Fruit fly (Drosophila melanogaster): ENCODE data around the gene Gas41.

Gene Gas41

DNA sequence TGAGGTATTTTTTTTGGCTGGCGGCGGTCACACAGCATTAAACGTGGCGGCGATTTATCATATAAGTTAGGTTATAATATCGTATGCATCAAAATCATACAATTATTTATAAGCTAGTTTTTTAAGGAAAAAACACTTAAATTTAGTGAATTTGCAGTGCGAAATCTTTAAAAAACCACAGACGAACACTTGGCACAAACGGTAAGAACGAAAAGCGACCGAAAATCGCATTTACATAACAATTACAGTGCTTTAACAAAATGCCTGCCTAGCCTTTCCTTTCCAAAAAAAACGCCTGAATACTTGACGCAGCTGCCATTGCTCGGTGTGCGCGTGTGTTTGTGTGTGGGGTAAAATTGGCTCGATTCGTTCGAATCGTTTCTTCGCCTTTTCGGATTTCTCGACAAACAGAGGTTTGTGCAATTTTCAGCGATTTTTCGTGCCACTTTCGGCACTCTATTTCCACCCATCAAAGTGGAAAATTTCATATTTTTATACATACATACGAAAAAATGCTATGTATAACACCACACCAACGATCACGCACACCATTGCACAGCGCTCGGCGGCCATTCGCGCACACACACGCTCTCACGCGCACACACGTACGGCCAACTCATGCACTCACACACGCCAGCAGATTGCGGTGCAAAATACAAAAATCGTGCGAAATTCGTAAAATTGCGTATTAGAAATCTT, 29.2 kb downstream of the Gas41 start, which contains the start of gene Hrb27C (continued):
- no peak for TF ChIP-seq CG16863 (GFP tag; optimal IDR thresholded peaks at IDR 0.05)
- no peak for TF ChIP-seq CoRest (tag; optimal IDR thresholded peaks at IDR 0.05)
- TF ChIP-seq H15 (GFP tag; IDR thresholded peaks at IDR 0.05) = no peak
- no peak for TF ChIP-seq gro (GFP tag; optimal IDR thresholded peaks at IDR 0.05)
- TF ChIP-seq CG1024 (GFP tag; IDR thresholded peaks at IDR 0.05) = no peak
- no peak for TF ChIP-seq CG3281 (GFP tag; optimal IDR thresholded peaks at IDR 0.05)
- TF ChIP-seq Lhr (GFP tag; optimal IDR thresholded peaks at IDR 0.05) = no peak
- TF ChIP-seq CG7928 (GFP tag; optimal IDR thresholded peaks at IDR 0.05) = no peak
- no peak for TF ChIP-seq wek (GFP tag; optimal IDR thresholded peaks at IDR 0.05)
- no peak for TF ChIP-seq pros (GFP tag; optimal IDR thresholded peaks at IDR 0.05)
- TF ChIP-seq CG10979 (tag; optimal IDR thresholded peaks at IDR 0.05) = no peak
- TF ChIP-seq ato (GFP tag; IDR thresholded peaks at IDR 0.05; ENCODE audit: partially characterized antibody) = no peak
- no peak for TF ChIP-seq Neu2 (GFP tag; optimal IDR thresholded peaks at IDR 0.05; ENCODE audit: borderline replicate concordance)
- no peak for TF ChIP-seq CG10654 (GFP tag; optimal IDR thresholded peaks at IDR 0.05)
- TF ChIP-seq CG10321 (GFP tag; IDR thresholded peaks at IDR 0.05) = no peak
- peak; percentile 9 for TF ChIP-seq salm (tag; optimal IDR thresholded peaks at IDR 0.05)
- TF ChIP-seq CG12071 (GFP tag; optimal IDR thresholded peaks at IDR 0.05) = no peak
- no peak for TF ChIP-seq CG16779 (GFP tag; IDR thresholded peaks at IDR 0.05)
- peak; percentile 50 for TF ChIP-seq Hr39 (optimal IDR thresholded peaks at IDR 0.05)
- TF ChIP-seq ash1 (GFP tag; optimal IDR thresholded peaks at IDR 0.05) = no peak
- TF ChIP-seq amos (GFP tag; IDR thresholded peaks at IDR 0.05; ENCODE audit: partially characterized antibody) = no peak
- TF ChIP-seq sd (tag; optimal IDR thresholded peaks at IDR 0.05) = peak; percentile 58
- TF ChIP-seq CG32767 (GFP tag; IDR thresholded peaks at IDR 0.05) = peak; percentile 91
- no peak for TF ChIP-seq gsb-n (tag; optimal IDR thresholded peaks at IDR 0.05)
- TF ChIP-seq CG18011 (GFP tag; optimal IDR thresholded peaks at IDR 0.05) = no peak
- TF ChIP-seq Drgx (GFP tag; IDR thresholded peaks at IDR 0.05) = no peak
- no peak for TF ChIP-seq tgo (GFP tag; IDR thresholded peaks at IDR 0.05)
- TF ChIP-seq wor (GFP tag; IDR thresholded peaks at IDR 0.05) = no peak
- no peak for TF ChIP-seq CG17359 (tag; optimal IDR thresholded peaks at IDR 0.05)
- no peak for TF ChIP-seq zen (tag; optimal IDR thresholded peaks at IDR 0.05)
- TF ChIP-seq CG17186 (GFP tag; optimal IDR thresholded peaks at IDR 0.05) = no peak
- no peak for TF ChIP-seq CG10565 (GFP tag; optimal IDR thresholded peaks at IDR 0.05)
- TF ChIP-seq CG5245 (GFP tag; optimal IDR thresholded peaks at IDR 0.05) = no peak
- TF ChIP-seq crp (GFP tag; optimal IDR thresholded peaks at IDR 0.05) = no peak
- TF ChIP-seq NK7.1 (GFP tag; optimal IDR thresholded peaks at IDR 0.05) = no peak
- no peak for TF ChIP-seq Six4 (GFP tag; optimal IDR thresholded peaks at IDR 0.05)
- TF ChIP-seq Oaz (GFP tag; IDR thresholded peaks at IDR 0.05) = no peak
- TF ChIP-seq Vsx1 (GFP tag; optimal IDR thresholded peaks at IDR 0.05) = no peak
- no peak for TF ChIP-seq kni (GFP tag; optimal IDR thresholded peaks at IDR 0.05)
- no peak for TF ChIP-seq sens-2 (GFP tag; IDR thresholded peaks at IDR 0.05)
- TF ChIP-seq CG34224 (GFP tag; IDR thresholded peaks at IDR 0.05; ENCODE audit: partially characterized antibody) = no peak
- no peak for TF ChIP-seq CG7556 (GFP tag; optimal IDR thresholded peaks at IDR 0.05)
- peak; percentile 53; the same call in 1 of the 2 replicates for TF ChIP-seq bbx (GFP tag; IDR thresholded peaks at IDR 0.05; ENCODE audit: partially characterized antibody)
- no peak for TF ChIP-seq CG6683 (GFP tag; optimal IDR thresholded peaks at IDR 0.05)
- peak; percentile 96 for TF ChIP-seq CG15479 (GFP tag; optimal IDR thresholded peaks at IDR 0.05)
- TF ChIP-seq bigmax (GFP tag; optimal IDR thresholded peaks at IDR 0.05) = peak; percentile 96
- no peak for TF ChIP-seq pnt (GFP tag; optimal IDR thresholded peaks at IDR 0.05)
- no peak for TF ChIP-seq CG2129 (GFP tag; IDR thresholded peaks at IDR 0.05; ENCODE audit: partially characterized antibody)
- TF ChIP-seq slou (GFP tag; optimal IDR thresholded peaks at IDR 0.05) = no peak
- TF ChIP-seq HLH54F (GFP tag; optimal IDR thresholded peaks at IDR 0.05) = no peak

Data from whole organism, embryonic.